Fruit fly (Drosophila melanogaster) whole organism, embryonic: ENCODE results near the gene Abi.
A peak's percentile ranks its signal among the peaks of the same experiment; 100 is the strongest.

Experiments
- Ada2b ChIP-seq: fragments of 200-800 bp; sonication (Bioruptor generic); IDR thresholded peaks from 2 replicates; pipeline ENCODE4 v1.3.6; 2022; ENCODE audit warnings: missing biosample characterization, missing genetic modification characterization
- CG10462 ChIP-seq: fragments of 200-800 bp; sonication (Bioruptor generic); optimal IDR thresholded peaks from 2 replicates; lab custom pipeline; 2016; ENCODE audit warnings: missing biosample characterization, missing genetic modification characterization
- CG10565 ChIP-seq: fragments of 200-800 bp; sonication (Bioruptor generic); optimal IDR thresholded peaks from 3 replicates; lab custom pipeline; 2016; ENCODE audit warnings: missing biosample characterization, mild to moderate bottlenecking, missing genetic modification characterization
- CG11456 ChIP-seq: fragments of 200-800 bp; sonication (Bioruptor generic); IDR thresholded peaks from 3 replicates; pipeline ENCODE4 v1.3.6; 2022; ENCODE audit warnings: missing biosample characterization, missing genetic modification characterization
- CG11723 ChIP-seq: fragments of 200-800 bp; sonication (Bioruptor generic); optimal IDR thresholded peaks from 2 replicates; lab custom pipeline; 2017; ENCODE audit warnings: missing biosample characterization, mild to moderate bottlenecking, missing genetic modification characterization
- CG12104 ChIP-seq: fragments of 200-800 bp; sonication (Bioruptor generic); optimal IDR thresholded peaks from 3 replicates; lab custom pipeline; 2016; ENCODE audit warnings: missing biosample characterization, missing genetic modification characterization
- CG12769 ChIP-seq: fragments of 200-800 bp; sonication (Bioruptor generic); optimal IDR thresholded peaks from 2 replicates; lab custom pipeline; 2019; ENCODE audit warnings: missing biosample characterization, mild to moderate bottlenecking, missing genetic modification characterization, moderate library complexity
- CG14860 ChIP-seq: fragments of 200-800 bp; sonication (Bioruptor generic); IDR thresholded peaks from 3 replicates; pipeline ENCODE4 v1.3.6; 2022; ENCODE audit warnings: missing biosample characterization, missing genetic modification characterization; ENCODE audit not compliant: partially characterized antibody
- CG17361 ChIP-seq: fragments of 200-800 bp; sonication (Bioruptor generic); IDR thresholded peaks from 3 replicates; pipeline ENCODE4 v1.3.6; 2022; ENCODE audit warnings: missing biosample characterization, missing genetic modification characterization
- CG17612 ChIP-seq: fragments of 200-800 bp; sonication (Bioruptor generic); IDR thresholded peaks from 2 replicates; pipeline ENCODE4 v1.3.6; 2022; ENCODE audit warnings: missing biosample characterization, missing genetic modification characterization
- CG17802 ChIP-seq: fragments of 200-800 bp; sonication (Bioruptor generic); optimal IDR thresholded peaks from 2 replicates; lab custom pipeline; 2018; ENCODE audit warnings: missing biosample characterization, mild to moderate bottlenecking, missing genetic modification characterization, moderate library complexity
- CG1832 ChIP-seq: fragments of 200-800 bp; sonication (Bioruptor generic); optimal IDR thresholded peaks from 2 replicates; lab custom pipeline; 2017; ENCODE audit warnings: missing biosample characterization, mild to moderate bottlenecking, missing genetic modification characterization, inconsistent platforms
- CG2712 ChIP-seq: fragments of 200-800 bp; optimal IDR thresholded peaks from 3 replicates; lab custom pipeline; 2019; ENCODE audit warnings: missing biosample characterization, mild to moderate bottlenecking, missing genetic modification characterization, moderate library complexity
- CG31224 ChIP-seq: fragments of 200-800 bp; sonication (Bioruptor generic); IDR thresholded peaks from 2 replicates; pipeline ENCODE4 v1.3.6; 2022; ENCODE audit warnings: missing biosample characterization, missing genetic modification characterization
- CG6254 ChIP-seq: fragments of 200-800 bp; sonication (Bioruptor generic); optimal IDR thresholded peaks from 3 replicates; lab custom pipeline; 2017; ENCODE audit warnings: mild to moderate bottlenecking, missing biosample characterization, missing genetic modification reagents, missing genetic modification characterization
- CG7357 ChIP-seq: fragments of 200-800 bp; sonication (Bioruptor generic); IDR thresholded peaks from 3 replicates; pipeline ENCODE4 v1.3.6; 2022; ENCODE audit warnings: missing biosample characterization, missing genetic modification characterization
- CG7987 ChIP-seq: fragments of 200-800 bp; sonication (Bioruptor generic); optimal IDR thresholded peaks from 2 replicates; lab custom pipeline; 2018; ENCODE audit warnings: missing biosample characterization, mild to moderate bottlenecking, missing genetic modification characterization, moderate library complexity
- Deaf1 ChIP-seq: fragments of 200-800 bp; optimal IDR thresholded peaks from 3 replicates; lab custom pipeline; 2019; ENCODE audit warnings: missing biosample characterization, mild to moderate bottlenecking, missing genetic modification characterization, moderate library complexity
- Dll ChIP-seq: fragments of 200-800 bp; sonication (Bioruptor generic); IDR thresholded peaks from 4 replicates; pipeline ENCODE4 v1.3.6; 2022; ENCODE audit warnings: missing biosample characterization, missing genetic modification characterization; ENCODE audit not compliant: partially characterized antibody
- Drgx ChIP-seq: fragments of 200-800 bp; sonication (Bioruptor generic); IDR thresholded peaks from 2 replicates; pipeline ENCODE4 v1.3.6; 2022; ENCODE audit warnings: missing biosample characterization, missing genetic modification characterization
- Gsc ChIP-seq: fragments of 200-800 bp; sonication (Bioruptor generic); IDR thresholded peaks from 2 replicates; pipeline ENCODE4 v1.3.6; 2022; ENCODE audit warnings: missing biosample characterization, missing genetic modification characterization
- HLH54F ChIP-seq: fragments of 200-800 bp; sonication (Bioruptor generic); optimal IDR thresholded peaks from 3 replicates; lab custom pipeline; 2016; ENCODE audit warnings: missing biosample characterization, missing genetic modification characterization
- Myb ChIP-seq: fragments of 200-800 bp; sonication (Bioruptor generic); optimal IDR thresholded peaks from 2 replicates; lab custom pipeline; 2016; ENCODE audit warnings: missing biosample characterization, missing genetic modification characterization
- Nf-YB ChIP-seq: fragments of 200-800 bp; sonication (Bioruptor generic); optimal IDR thresholded peaks from 3 replicates; lab custom pipeline; 2019; ENCODE audit warnings: missing biosample characterization, mild to moderate bottlenecking, missing genetic modification characterization, moderate library complexity
- Nf-YC ChIP-seq: fragments of 200-800 bp; optimal IDR thresholded peaks from 3 replicates; lab custom pipeline; 2019; ENCODE audit warnings: missing biosample characterization, mild to moderate bottlenecking, missing genetic modification characterization, moderate library complexity
- NfI ChIP-seq: fragments of 200-800 bp; sonication (Bioruptor generic); optimal IDR thresholded peaks from 3 replicates; lab custom pipeline; 2018; ENCODE audit warnings: missing biosample characterization, mild to moderate bottlenecking, missing genetic modification characterization, moderate library complexity
- Pdp1 ChIP-seq, 2 experiments: fragments of 200-800 bp; sonication (Bioruptor generic); optimal IDR thresholded peaks; 3 replicates each; lab custom pipeline; 2016; ENCODE audit warnings: missing biosample characterization in 2 of 2, missing genetic modification characterization in 2 of 2, mild to moderate bottlenecking in 1 of 2, moderate library complexity in 1 of 2
- Rfx ChIP-seq: fragments of 200-800 bp; sonication (Bioruptor generic); IDR thresholded peaks from 2 replicates; pipeline ENCODE4 v1.3.6; 2022; ENCODE audit warnings: missing biosample characterization, missing genetic modification characterization
- Rx ChIP-seq: fragments of 200-800 bp; sonication (Bioruptor generic); IDR thresholded peaks from 2 replicates; pipeline ENCODE4 v1.3.6; 2022; ENCODE audit warnings: missing biosample characterization, missing genetic modification characterization
- Sox100B ChIP-seq: fragments of 200-800 bp; sonication (Bioruptor generic); optimal IDR thresholded peaks from 3 replicates; lab custom pipeline; 2018; ENCODE audit warnings: missing biosample characterization, mild to moderate bottlenecking, missing genetic modification characterization
- Sry-β ChIP-seq: fragments of 200-800 bp; sonication (Bioruptor generic); optimal IDR thresholded peaks from 2 replicates; lab custom pipeline; 2018; ENCODE audit warnings: missing biosample characterization, mild to moderate bottlenecking, missing genetic modification characterization, moderate library complexity
- ab ChIP-seq: fragments of 200-800 bp; sonication (Bioruptor generic); optimal IDR thresholded peaks from 2 replicates; lab custom pipeline; 2016; ENCODE audit warnings: missing biosample characterization, missing genetic modification characterization
- abd-A ChIP-seq: fragments of 200-800 bp; sonication (Bioruptor generic); optimal IDR thresholded peaks from 3 replicates; lab custom pipeline; 2019; ENCODE audit warnings: missing biosample characterization, mild to moderate bottlenecking, missing genetic modification characterization, moderate library complexity
- amos ChIP-seq: fragments of 200-800 bp; sonication (Bioruptor generic); IDR thresholded peaks from 2 replicates; pipeline ENCODE4 v1.3.6; 2022; ENCODE audit warnings: missing biosample characterization, missing genetic modification characterization; ENCODE audit not compliant: partially characterized antibody
- chinmo ChIP-seq: fragments of 200-800 bp; sonication (Bioruptor generic); IDR thresholded peaks from 4 replicates; pipeline ENCODE4 v1.3.6; 2022; ENCODE audit warnings: missing biosample characterization, missing genetic modification characterization; ENCODE audit not compliant: partially characterized antibody
- dysf ChIP-seq: fragments of 200-800 bp; sonication (Bioruptor generic); IDR thresholded peaks from 3 replicates; pipeline ENCODE4 v1.3.6; 2022; ENCODE audit warnings: missing biosample characterization, missing genetic modification characterization
- gcm2 ChIP-seq: fragments of 200-800 bp; sonication (Bioruptor generic); optimal IDR thresholded peaks from 2 replicates; lab custom pipeline; 2016; ENCODE audit warnings: missing biosample characterization, missing genetic modification characterization
- ham ChIP-seq: fragments of 200-800 bp; sonication (Bioruptor generic); IDR thresholded peaks from 2 replicates; pipeline ENCODE4 v1.3.6; 2022; ENCODE audit warnings: missing biosample characterization, missing genetic modification characterization
- lab ChIP-seq: fragments of 200-800 bp; sonication (Bioruptor generic); optimal IDR thresholded peaks from 3 replicates; lab custom pipeline; 2017; ENCODE audit warnings: missing biosample characterization, missing genetic modification characterization, mild to moderate bottlenecking, moderate library complexity, missing genetic modification reagents
- nerfin-2 ChIP-seq: fragments of 200-800 bp; sonication (Bioruptor generic); IDR thresholded peaks from 2 replicates; pipeline ENCODE4 v1.3.6; 2022; ENCODE audit warnings: missing biosample characterization, missing genetic modification characterization; ENCODE audit not compliant: partially characterized antibody
- oc ChIP-seq: fragments of 200-800 bp; sonication (Bioruptor generic); optimal IDR thresholded peaks from 2 replicates; lab custom pipeline; 2018; ENCODE audit warnings: missing biosample characterization, mild to moderate bottlenecking, missing genetic modification characterization, moderate library complexity
- scrt ChIP-seq: fragments of 200-800 bp; sonication (Bioruptor generic); optimal IDR thresholded peaks from 2 replicates; lab custom pipeline; 2018; ENCODE audit warnings: missing biosample characterization, mild to moderate bottlenecking, missing genetic modification characterization, moderate library complexity
- sd ChIP-seq: fragments of 200-800 bp; sonication (Bioruptor generic); optimal IDR thresholded peaks from 3 replicates; lab custom pipeline; 2018; ENCODE audit warnings: missing biosample characterization, mild to moderate bottlenecking, missing genetic modification characterization, moderate library complexity
- sens ChIP-seq: fragments of 200-800 bp; sonication (Bioruptor generic); peaks from one replicate; lab custom pipeline; 2016; ENCODE audit warnings: missing biosample characterization, missing genetic modification characterization
- tx ChIP-seq: fragments of 200-800 bp; sonication (Bioruptor generic); optimal IDR thresholded peaks from 2 replicates; lab custom pipeline; 2016; ENCODE audit warnings: missing biosample characterization, missing genetic modification characterization
- zen2 ChIP-seq: fragments of 200-800 bp; sonication (Bioruptor generic); IDR thresholded peaks from 3 replicates; pipeline ENCODE4 v1.3.6; 2022; ENCODE audit warnings: missing biosample characterization, missing genetic modification characterization; ENCODE audit not compliant: partially characterized antibody

Abi gene

dm6 chr3R:14097980-14098379, 24.2 kb downstream of the Abi start, which contains the start of gene CG9920:
CG9920 (minus strand) TSS chr3R:14098080.
- no peak for TF ChIP-seq ham (GFP tag; lab: Robert Waterston, UW)
- no peak for TF ChIP-seq CG10462 (GFP tag; lab: Kevin White, UChicago)
- no peak for TF ChIP-seq Pdp1 (GFP tag; optimal IDR thresholded peaks at IDR 0.05; lab: Kevin White, UChicago)
- TF ChIP-seq tx = no peak
- no peak for TF ChIP-seq oc
- TF ChIP-seq CG11723 (GFP tag; lab: Kevin White, UChicago) = no peak
- TF ChIP-seq ab (GFP tag; lab: Kevin White, UChicago) = no peak
- TF ChIP-seq CG1832 (GFP tag; lab: Kevin White, UChicago) = no peak
- no peak for TF ChIP-seq CG7357 (GFP tag; lab: Robert Waterston, UW)
- no peak for TF ChIP-seq lab (GFP tag; lab: Kevin White, UChicago)

- TF ChIP-seq Nf-YC (peak; percentile 87), scrt (GFP tag; lab: Kevin White, UChicago) (peak; percentile 91), Deaf1 (tag; lab: Kevin White, UChicago) (peak; percentile 90), Gsc (GFP tag; lab: Robert Waterston, UW) (no peak), Sox100B (no peak), chinmo (GFP tag; lab: Robert Waterston, UW) (0 out of 4 replicates have a peak, but pooled peaks have one; percentile 26), Myb (GFP tag; lab: Kevin White, UChicago) (no peak), Nf-YB (peak; percentile 51), sens (GFP tag; lab: Kevin White, UChicago) (peak; percentile 52)
Observed at dm6 chr3R:14096792-14097191, 25.4 kb downstream of the Abi start, which contains the start of gene CCHa1. CCHa1 (minus strand) TSS chr3R:14096835.

- TF ChIP-seq chinmo (GFP tag; lab: Robert Waterston, UW) (0 out of 4 replicates have a peak, but pooled peaks have one; percentile 34), CG11456 (no peak), CG12769 (peak; percentile 20), abd-A (tag; lab: Kevin White, UChicago) (peak; percentile 20), sd (tag; lab: Kevin White, UChicago) (peak; percentile 91), NfI (GFP tag; lab: Kevin White, UChicago) (no peak)
- TF ChIP-seq, all 482 proteins: peak for 4
Observed at dm6 chr3R:14095916-14096315, 26.3 kb downstream of the Abi start.

DNA sequence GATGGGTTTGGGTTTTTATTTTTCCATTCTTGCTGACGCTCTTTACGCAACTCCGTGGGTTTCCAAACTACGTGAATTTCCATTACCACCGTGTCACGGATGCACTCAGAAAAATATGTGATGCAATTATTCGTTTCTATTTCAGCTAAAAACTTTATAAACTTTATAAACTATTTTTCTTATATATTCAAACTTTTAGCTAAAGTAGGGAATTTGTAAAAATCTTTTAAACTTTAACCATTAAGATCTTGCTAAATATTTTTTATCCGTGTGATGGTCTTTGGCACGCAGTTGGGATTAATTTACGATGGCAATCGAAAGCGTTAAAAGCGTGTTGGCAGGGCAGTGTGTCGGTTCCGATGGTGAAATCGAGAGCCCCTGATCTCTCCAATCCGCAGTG, 26.8 kb downstream of the Abi start:
- TF ChIP-seq CG2712 (tag; lab: Kevin White, UChicago) (peak; percentile 72), CG10565 (GFP tag; lab: Kevin White, UChicago) (no peak), CG17361 (GFP tag; lab: Robert Waterston, UW) (0 out of 3 replicates have a peak, but pooled peaks have one; percentile 32), CG31224 (GFP tag; lab: Robert Waterston, UW) (no peak), Rfx (GFP tag; lab: Robert Waterston, UW) (peak; percentile 49), CG14860 (GFP tag; lab: Robert Waterston, UW) (no peak), amos (GFP tag; lab: Robert Waterston, UW) (no peak), Ada2b (GFP tag; lab: Robert Waterston, UW) (peak; percentile 72), ham (GFP tag; lab: Robert Waterston, UW) (no peak), CG6254 (GFP tag; lab: Kevin White, UChicago) (no peak), Dll (GFP tag; lab: Robert Waterston, UW) (no peak), nerfin-2 (no peak), CG12104 (GFP tag; lab: Kevin White, UChicago) (peak; percentile 19), zen2 (GFP tag; lab: Robert Waterston, UW) (no peak), CG17612 (GFP tag; lab: Robert Waterston, UW) (no peak), Rx (GFP tag; lab: Robert Waterston, UW) (no peak), HLH54F (no peak), CG7987 (GFP tag; lab: Kevin White, UChicago) (no peak), Deaf1 (tag; lab: Kevin White, UChicago) (peak; percentile 33), Sry-β (GFP tag; lab: Kevin White, UChicago) (no peak), Drgx (GFP tag; lab: Robert Waterston, UW) (no peak), CG17802 (tag; lab: Kevin White, UChicago) (no peak), gcm2 (GFP tag; lab: Kevin White, UChicago) (no peak), dysf (peak; percentile 74)
